Worm (Caenorhabditis elegans): ENCODE results near the gene C14A11.5.

The C14A11.5 gene

ce11 chrX:2826337-2826736 is 19.0 kb upstream of the C14A11.5 start:
- TF ChIP-seq cog-1 (tag; optimal IDR thresholded peaks at IDR 0.05) (no peak), flt-1 (GFP tag; IDR thresholded peaks at IDR 0.05) (no peak), ztf-29 (GFP tag; IDR thresholded peaks at IDR 0.05) (no peak), T22C8.4 (GFP tag; IDR thresholded peaks at IDR 0.05) (no peak), klf-2 (GFP tag; conservative IDR thresholded peaks at IDR 0.05) (no peak), ztf-23 (GFP tag; IDR thresholded peaks at IDR 0.05) (no peak), med-1 (GFP tag; optimal IDR thresholded peaks at IDR 0.05; ENCODE audit: insufficient read depth) (no peak), ref-1 (GFP tag; conservative IDR thresholded peaks at IDR 0.05) (no peak), tab-1 (GFP tag; IDR thresholded peaks at IDR 0.05) (no peak)

- TF ChIP-seq klf-2 (GFP tag; conservative IDR thresholded peaks at IDR 0.05) = no peak
- TF ChIP-seq ztf-29 (GFP tag; IDR thresholded peaks at IDR 0.05) = no peak
- no peak for TF ChIP-seq cog-1 (tag; optimal IDR thresholded peaks at IDR 0.05)
- no peak for TF ChIP-seq ztf-23 (GFP tag; IDR thresholded peaks at IDR 0.05)
- no peak for TF ChIP-seq ref-1 (GFP tag; conservative IDR thresholded peaks at IDR 0.05)
- no peak for TF ChIP-seq tab-1 (GFP tag; IDR thresholded peaks at IDR 0.05)
- no peak for TF ChIP-seq med-1 (GFP tag; optimal IDR thresholded peaks at IDR 0.05; ENCODE audit: insufficient read depth)
- no peak for TF ChIP-seq T22C8.4 (GFP tag; IDR thresholded peaks at IDR 0.05)
- no peak for TF ChIP-seq flt-1 (GFP tag; IDR thresholded peaks at IDR 0.05)
Observed at ce11 chrX:2820148-2820547, 12.8 kb upstream of the C14A11.5 start, which contains the start of gene tsp-6. Gene tsp-6, plus strand, starts transcription at chrX:2820448.

- no peak for TF ChIP-seq flt-1 (GFP tag; IDR thresholded peaks at IDR 0.05)
- TF ChIP-seq tab-1 (GFP tag; IDR thresholded peaks at IDR 0.05) = no peak
- no peak for TF ChIP-seq T22C8.4 (GFP tag; IDR thresholded peaks at IDR 0.05)
- TF ChIP-seq klf-2 (GFP tag; conservative IDR thresholded peaks at IDR 0.05) = no peak
- TF ChIP-seq ztf-23 (GFP tag; IDR thresholded peaks at IDR 0.05) = no peak
- TF ChIP-seq ztf-29 (GFP tag; IDR thresholded peaks at IDR 0.05) = no peak
Observed at ce11 chrX:2819747-2820146, 12.4 kb upstream of the C14A11.5 start.

- TF ChIP-seq cog-1 (tag; optimal IDR thresholded peaks at IDR 0.05) = no peak
- TF ChIP-seq T22C8.4 (GFP tag; IDR thresholded peaks at IDR 0.05) = no peak
- TF ChIP-seq tab-1 (GFP tag; IDR thresholded peaks at IDR 0.05) = no peak
- TF ChIP-seq ref-1 (GFP tag; conservative IDR thresholded peaks at IDR 0.05) = no peak
- no peak for TF ChIP-seq ztf-29 (GFP tag; IDR thresholded peaks at IDR 0.05)
- no peak for TF ChIP-seq med-1 (GFP tag; optimal IDR thresholded peaks at IDR 0.05; ENCODE audit: insufficient read depth)
- no peak for TF ChIP-seq ztf-23 (GFP tag; IDR thresholded peaks at IDR 0.05)
- TF ChIP-seq flt-1 (GFP tag; IDR thresholded peaks at IDR 0.05) = no peak
Observed at ce11 chrX:2818899-2819298, 11.6 kb upstream of the C14A11.5 start.

- TF ChIP-seq cog-1 (tag; optimal IDR thresholded peaks at IDR 0.05) (no peak), flt-1 (GFP tag; IDR thresholded peaks at IDR 0.05) (no peak), ref-1 (GFP tag; conservative IDR thresholded peaks at IDR 0.05) (no peak), med-1 (GFP tag; optimal IDR thresholded peaks at IDR 0.05; ENCODE audit: insufficient read depth) (no peak), klf-2 (GFP tag; conservative IDR thresholded peaks at IDR 0.05) (no peak), T22C8.4 (GFP tag; IDR thresholded peaks at IDR 0.05) (no peak), ztf-29 (GFP tag; IDR thresholded peaks at IDR 0.05) (no peak)
Observed at ce11 chrX:2814097-2814720, 6.9 kb upstream of the C14A11.5 start, which contains the start of gene C14A11.6. Gene C14A11.6, minus strand, starts transcription at chrX:2814147.

ce11 chrX:2809611-2810010 is 2.3 kb upstream of the C14A11.5 start, which contains the start of gene C14A11.9:
Gene C14A11.9, minus strand, starts transcription at chrX:2809637.
- TF ChIP-seq ztf-29 (GFP tag; IDR thresholded peaks at IDR 0.05) = 0 out of 2 replicates have a peak, but pooled peaks have one; percentile 20
- peak; percentile 47 for TF ChIP-seq med-1 (GFP tag; optimal IDR thresholded peaks at IDR 0.05; ENCODE audit: insufficient read depth)
- peak; percentile 80 for TF ChIP-seq ztf-23 (GFP tag; IDR thresholded peaks at IDR 0.05)
- TF ChIP-seq klf-2 (GFP tag; conservative IDR thresholded peaks at IDR 0.05) = 0 out of 2 replicates have a peak, but pooled peaks have one; percentile 13
- TF ChIP-seq ref-1 (GFP tag; conservative IDR thresholded peaks at IDR 0.05) = no peak
- peak; percentile 66 for TF ChIP-seq flt-1 (GFP tag; IDR thresholded peaks at IDR 0.05)
- peak; percentile 74; the same call in 1 of the 2 replicates for TF ChIP-seq tab-1 (GFP tag; IDR thresholded peaks at IDR 0.05)
- 0 out of 2 replicates have a peak, but pooled peaks have one; percentile 29 for TF ChIP-seq T22C8.4 (GFP tag; IDR thresholded peaks at IDR 0.05)
- peak; percentile 72 for TF ChIP-seq cog-1 (tag; optimal IDR thresholded peaks at IDR 0.05)

ce11 chrX:2802562-2803165 is 4.7 kb downstream of the C14A11.5 start, which contains the start of gene C14A11.2:
Gene C14A11.2, plus strand, starts transcription at chrX:2803112.
- TF ChIP-seq med-1 (GFP tag; optimal IDR thresholded peaks at IDR 0.05; ENCODE audit: insufficient read depth) (no peak), cog-1 (tag; optimal IDR thresholded peaks at IDR 0.05) (no peak), T22C8.4 (GFP tag; IDR thresholded peaks at IDR 0.05) (no peak), tab-1 (GFP tag; IDR thresholded peaks at IDR 0.05) (no peak), ztf-29 (GFP tag; IDR thresholded peaks at IDR 0.05) (no peak), flt-1 (GFP tag; IDR thresholded peaks at IDR 0.05) (no peak), klf-2 (GFP tag; conservative IDR thresholded peaks at IDR 0.05) (no peak), ref-1 (GFP tag; conservative IDR thresholded peaks at IDR 0.05) (no peak), ztf-23 (GFP tag; IDR thresholded peaks at IDR 0.05) (no peak)

ce11 chrX:2801666-2802065 is 5.7 kb downstream of the C14A11.5 start:
- TF ChIP-seq ztf-23 (GFP tag; IDR thresholded peaks at IDR 0.05) (peak; percentile 56; the same call in 1 of the 2 replicates), flt-1 (GFP tag; IDR thresholded peaks at IDR 0.05) (peak; percentile 53), tab-1 (GFP tag; IDR thresholded peaks at IDR 0.05) (0 out of 2 replicates have a peak, but pooled peaks have one; percentile 36), ref-1 (GFP tag; conservative IDR thresholded peaks at IDR 0.05) (peak; percentile 51; the same call in 1 of the 2 replicates), T22C8.4 (GFP tag; IDR thresholded peaks at IDR 0.05) (peak; percentile 36; the same call in 1 of the 2 replicates)

ce11 chrX:2795054-2795453 is 12.3 kb downstream of the C14A11.5 start:
- TF ChIP-seq ztf-23 (GFP tag; IDR thresholded peaks at IDR 0.05) = no peak
- TF ChIP-seq med-1 (GFP tag; optimal IDR thresholded peaks at IDR 0.05; ENCODE audit: insufficient read depth) = no peak
- TF ChIP-seq tab-1 (GFP tag; IDR thresholded peaks at IDR 0.05) = no peak
- TF ChIP-seq ref-1 (GFP tag; conservative IDR thresholded peaks at IDR 0.05) = no peak
- TF ChIP-seq klf-2 (GFP tag; conservative IDR thresholded peaks at IDR 0.05) = no peak
- no peak for TF ChIP-seq flt-1 (GFP tag; IDR thresholded peaks at IDR 0.05)
- TF ChIP-seq ztf-29 (GFP tag; IDR thresholded peaks at IDR 0.05) = no peak
- no peak for TF ChIP-seq T22C8.4 (GFP tag; IDR thresholded peaks at IDR 0.05)
- TF ChIP-seq cog-1 (tag; optimal IDR thresholded peaks at IDR 0.05) = no peak

All from whole organism, midembryonic.